Fruit fly (Drosophila melanogaster): ENCODE results near the gene CG44869.

Gene CG44869

DNA sequence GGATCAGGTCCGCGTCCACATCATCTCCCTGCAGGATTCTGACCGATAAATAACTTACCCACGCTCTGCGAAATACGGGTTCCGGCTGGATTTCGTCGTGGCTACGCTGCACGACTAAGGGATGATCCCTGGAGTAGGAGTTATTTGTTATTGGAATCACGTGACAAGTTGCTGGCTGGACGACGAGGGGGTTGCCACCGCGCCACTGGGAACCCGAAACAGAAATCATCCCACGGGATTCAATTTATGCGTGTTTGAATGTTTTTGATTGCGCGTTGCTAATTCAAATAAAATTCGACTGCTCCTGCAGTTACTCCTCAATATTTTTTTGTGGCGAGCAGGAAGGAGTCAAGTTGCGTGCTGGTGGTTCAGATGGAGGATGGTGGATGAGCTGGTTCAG, 11.5 kb upstream of the CG44869 start:
- TF ChIP-seq psq (optimal IDR thresholded peaks at IDR 0.05) (no peak), ttk (optimal IDR thresholded peaks at IDR 0.05) (no peak), insv (optimal IDR thresholded peaks at IDR 0.05) (no peak), h (optimal IDR thresholded peaks at IDR 0.05) (no peak), Sin3A (optimal IDR thresholded peaks at IDR 0.05) (no peak), Myc (optimal IDR thresholded peaks at IDR 0.05) (no peak)

DNA sequence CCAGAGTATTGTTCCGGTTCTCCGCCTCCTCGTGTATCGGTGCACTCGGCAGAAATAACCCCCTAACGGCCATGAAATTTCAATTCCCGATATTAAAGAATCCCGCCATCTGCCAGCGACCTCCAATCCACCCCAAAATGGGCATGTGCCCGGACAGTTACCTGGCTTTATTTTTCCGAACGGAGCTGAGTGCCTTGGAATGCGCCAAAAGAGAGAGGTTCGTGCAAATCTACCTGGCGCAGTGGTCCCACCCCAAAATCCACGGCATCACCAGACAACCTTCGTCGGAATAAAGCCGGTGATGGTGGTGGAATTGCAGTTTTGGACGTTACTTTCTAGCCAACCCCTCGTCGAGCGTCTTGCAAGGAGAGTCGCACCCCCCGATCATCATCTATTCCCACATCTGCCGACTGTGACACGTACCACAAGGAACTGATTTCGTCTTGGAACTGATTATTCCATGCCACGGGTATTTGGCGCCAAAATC, 8.6 kb upstream of the CG44869 start:
- TF ChIP-seq Sin3A (optimal IDR thresholded peaks at IDR 0.05) (no peak), insv (optimal IDR thresholded peaks at IDR 0.05) (no peak), Myc (optimal IDR thresholded peaks at IDR 0.05) (no peak), ttk (optimal IDR thresholded peaks at IDR 0.05) (no peak)

DNA sequence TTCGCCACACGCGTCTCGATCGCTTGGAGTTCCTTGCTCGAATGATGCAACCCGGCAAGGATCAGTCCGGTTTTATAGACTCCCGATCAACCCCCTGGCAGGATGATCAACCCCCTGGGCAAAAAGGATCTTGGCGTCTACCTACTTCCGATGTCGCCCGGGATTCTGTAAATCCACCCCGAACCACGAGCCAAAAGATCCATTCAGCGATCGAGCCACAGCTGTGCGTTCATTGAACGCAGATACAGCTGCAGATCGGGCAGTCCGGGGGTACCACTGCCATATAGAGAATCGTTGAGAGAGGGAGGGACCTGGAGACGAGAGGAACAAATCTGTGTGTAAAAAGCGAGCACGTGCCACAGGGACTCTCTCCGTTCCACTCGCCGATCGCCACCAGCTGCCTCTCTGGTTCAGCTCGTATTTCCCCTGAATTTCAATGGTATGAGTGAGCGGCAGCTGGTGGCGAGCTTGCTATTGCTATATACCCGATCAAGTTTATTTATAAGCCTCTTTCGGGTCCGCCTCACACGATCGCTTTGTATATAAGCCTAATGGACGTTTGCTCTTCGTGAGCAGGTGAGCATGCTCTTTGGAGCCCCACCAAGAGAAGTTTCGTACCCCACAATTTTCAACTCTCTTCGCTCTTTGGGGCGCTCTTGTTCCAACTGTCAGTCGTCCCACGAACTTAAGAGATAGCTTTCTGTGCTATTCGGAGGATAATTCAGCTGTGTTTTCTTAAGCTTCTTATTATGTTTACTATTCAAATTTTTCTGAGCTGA, 7.6 kb upstream of the CG44869 start, which contains the start of gene wor:
TSS of gene wor (minus strand) at position 51 of the 779 bp plus-strand sequence.
- TF ChIP-seq Myc (optimal IDR thresholded peaks at IDR 0.05) = no peak
- TF ChIP-seq Sin3A (optimal IDR thresholded peaks at IDR 0.05) = no peak
- TF ChIP-seq h (optimal IDR thresholded peaks at IDR 0.05) = no peak
- no peak for TF ChIP-seq psq (optimal IDR thresholded peaks at IDR 0.05)
- TF ChIP-seq ttk (optimal IDR thresholded peaks at IDR 0.05) = no peak
- TF ChIP-seq insv (optimal IDR thresholded peaks at IDR 0.05) = no peak

DNA sequence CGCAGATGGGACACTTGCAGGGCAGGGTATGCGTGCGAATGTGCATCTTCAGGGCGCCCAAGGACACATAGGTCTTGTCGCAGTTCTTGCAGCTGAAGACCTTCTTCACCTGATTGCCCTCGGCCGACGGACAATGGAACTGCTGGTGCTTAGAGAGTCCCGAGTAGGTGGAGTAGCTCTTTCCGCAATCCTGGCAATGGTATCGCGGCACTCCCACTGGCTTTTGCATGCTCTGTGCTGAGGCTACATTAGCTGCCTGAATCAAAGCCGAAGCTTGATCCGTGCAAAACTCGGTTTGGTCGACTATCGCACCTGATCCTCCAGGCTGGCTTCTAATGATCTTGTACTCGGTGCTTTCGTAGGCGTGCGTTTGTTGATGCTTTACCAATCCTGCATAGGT, 6.0 kb upstream of the CG44869 start:
- no peak for TF ChIP-seq Sin3A (optimal IDR thresholded peaks at IDR 0.05)
- TF ChIP-seq ttk (optimal IDR thresholded peaks at IDR 0.05) = no peak
- no peak for TF ChIP-seq h (optimal IDR thresholded peaks at IDR 0.05)
- no peak for TF ChIP-seq Myc (optimal IDR thresholded peaks at IDR 0.05)
- TF ChIP-seq psq (optimal IDR thresholded peaks at IDR 0.05) = no peak
- TF ChIP-seq insv (optimal IDR thresholded peaks at IDR 0.05) = no peak

DNA sequence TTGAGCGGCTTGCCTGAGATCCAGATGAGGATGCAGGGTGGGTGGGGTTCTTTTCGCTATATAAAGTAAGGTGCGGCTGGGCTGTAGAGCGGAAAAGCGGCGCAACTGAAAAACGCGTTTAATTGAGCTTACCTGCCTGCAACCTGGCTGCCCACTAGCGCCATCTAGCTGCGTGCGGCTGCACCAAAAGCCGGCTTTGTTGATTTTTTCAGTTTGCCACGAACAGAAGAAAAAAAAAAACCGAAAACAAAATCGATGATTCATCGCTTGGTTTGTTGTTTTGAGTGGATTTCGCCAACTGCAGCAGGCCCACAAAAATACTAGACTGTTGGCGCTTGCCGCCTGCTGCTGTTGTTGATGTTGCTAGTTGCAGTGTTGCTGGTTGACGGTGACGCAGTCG, 4.3 kb upstream of the CG44869 start:
- TF ChIP-seq Myc (optimal IDR thresholded peaks at IDR 0.05) (no peak), h (optimal IDR thresholded peaks at IDR 0.05) (no peak), insv (optimal IDR thresholded peaks at IDR 0.05) (no peak), psq (optimal IDR thresholded peaks at IDR 0.05) (no peak)

DNA sequence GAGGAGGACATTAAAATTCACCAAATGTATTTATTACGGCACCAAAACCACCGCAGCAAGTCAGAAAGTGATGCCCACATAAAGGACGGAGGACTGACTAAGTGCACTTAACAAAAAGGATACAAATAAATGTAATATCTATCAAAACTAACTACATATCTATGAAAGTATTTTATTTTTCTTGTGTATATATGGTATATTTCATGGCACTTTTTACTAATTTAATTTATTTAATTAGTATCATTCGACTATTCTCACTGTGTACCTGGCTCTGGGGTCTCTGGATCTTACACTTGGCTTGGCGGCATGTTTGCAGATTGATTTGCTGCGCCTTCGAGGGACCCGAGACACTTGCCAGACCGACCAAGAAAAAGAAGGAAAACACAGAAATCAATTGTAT, 4.1 kb downstream of the CG44869 start:
- no peak for TF ChIP-seq h (optimal IDR thresholded peaks at IDR 0.05)
- no peak for TF ChIP-seq psq (optimal IDR thresholded peaks at IDR 0.05)
- TF ChIP-seq Myc (optimal IDR thresholded peaks at IDR 0.05) = no peak
- TF ChIP-seq Sin3A (optimal IDR thresholded peaks at IDR 0.05) = no peak
- TF ChIP-seq ttk (optimal IDR thresholded peaks at IDR 0.05) = no peak
- no peak for TF ChIP-seq insv (optimal IDR thresholded peaks at IDR 0.05)

DNA sequence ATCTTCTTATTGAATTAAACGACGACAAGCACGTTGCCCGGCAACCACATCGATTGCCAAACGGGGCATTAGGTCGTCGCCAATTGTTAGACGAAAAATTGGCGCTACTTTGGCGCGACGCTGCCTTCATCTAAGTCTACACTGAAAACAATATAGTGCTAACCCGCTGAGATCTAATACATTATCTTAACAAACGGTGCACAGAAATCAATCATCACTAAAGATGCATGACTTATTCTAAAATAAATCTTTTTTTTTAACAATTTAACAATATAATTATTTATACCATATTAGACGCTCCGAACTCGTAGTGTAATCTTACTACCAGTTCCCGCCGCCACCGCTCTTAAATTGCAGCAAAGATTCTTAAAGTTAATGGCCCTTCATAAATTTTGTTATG, 6.3 kb downstream of the CG44869 start:
- no peak for TF ChIP-seq ttk (optimal IDR thresholded peaks at IDR 0.05)
- no peak for TF ChIP-seq psq (optimal IDR thresholded peaks at IDR 0.05)
- no peak for TF ChIP-seq Sin3A (optimal IDR thresholded peaks at IDR 0.05)
- no peak for TF ChIP-seq h (optimal IDR thresholded peaks at IDR 0.05)
- TF ChIP-seq Myc (optimal IDR thresholded peaks at IDR 0.05) = no peak
- TF ChIP-seq insv (optimal IDR thresholded peaks at IDR 0.05) = no peak

DNA sequence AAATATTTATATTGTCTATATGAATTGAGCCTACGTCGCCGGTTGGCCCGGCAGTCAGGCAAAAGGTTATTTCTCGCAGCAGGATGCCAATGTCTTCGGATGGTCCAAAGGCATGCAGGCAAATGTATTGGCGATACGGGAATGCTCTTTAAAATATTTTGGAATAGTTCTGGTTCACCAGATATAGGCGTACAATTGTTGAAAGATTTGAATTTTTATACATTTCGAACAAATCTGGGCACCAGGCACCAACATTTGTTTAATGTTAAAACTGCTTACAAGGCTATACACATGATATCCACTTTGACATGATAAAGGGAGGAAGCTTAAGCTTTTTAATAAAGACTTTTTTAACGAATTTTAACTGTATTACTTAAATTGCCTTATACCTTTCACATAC, 7.9 kb downstream of the CG44869 start:
- no peak for TF ChIP-seq Sin3A (optimal IDR thresholded peaks at IDR 0.05)
- no peak for TF ChIP-seq ttk (optimal IDR thresholded peaks at IDR 0.05)
- no peak for TF ChIP-seq psq (optimal IDR thresholded peaks at IDR 0.05)
- TF ChIP-seq Myc (optimal IDR thresholded peaks at IDR 0.05) = no peak
- TF ChIP-seq h (optimal IDR thresholded peaks at IDR 0.05) = no peak
- TF ChIP-seq insv (optimal IDR thresholded peaks at IDR 0.05) = no peak

DNA sequence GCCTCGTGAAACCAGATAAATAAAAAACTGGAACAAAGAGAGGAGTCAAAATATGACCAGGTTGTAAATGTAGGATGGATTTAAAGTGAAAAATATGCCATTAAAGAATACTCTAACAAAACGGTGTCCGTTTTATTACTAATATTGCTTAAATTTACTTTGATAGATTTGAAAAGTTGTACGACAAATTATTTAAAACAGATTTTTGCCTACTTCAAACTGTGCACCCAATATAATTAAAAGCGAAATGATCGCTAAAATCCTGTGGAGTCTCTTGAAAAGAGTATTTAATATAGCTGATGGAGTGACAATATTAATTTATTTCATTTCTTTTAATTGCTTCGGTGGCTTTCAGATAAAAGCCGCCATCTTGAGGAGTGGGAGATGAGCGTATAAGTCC, 9.1 kb downstream of the CG44869 start:
- no peak for TF ChIP-seq h (optimal IDR thresholded peaks at IDR 0.05)
- TF ChIP-seq Sin3A (optimal IDR thresholded peaks at IDR 0.05) = no peak
- TF ChIP-seq Myc (optimal IDR thresholded peaks at IDR 0.05) = no peak
- TF ChIP-seq ttk (optimal IDR thresholded peaks at IDR 0.05) = no peak
- TF ChIP-seq psq (optimal IDR thresholded peaks at IDR 0.05) = no peak
- no peak for TF ChIP-seq insv (optimal IDR thresholded peaks at IDR 0.05)

DNA sequence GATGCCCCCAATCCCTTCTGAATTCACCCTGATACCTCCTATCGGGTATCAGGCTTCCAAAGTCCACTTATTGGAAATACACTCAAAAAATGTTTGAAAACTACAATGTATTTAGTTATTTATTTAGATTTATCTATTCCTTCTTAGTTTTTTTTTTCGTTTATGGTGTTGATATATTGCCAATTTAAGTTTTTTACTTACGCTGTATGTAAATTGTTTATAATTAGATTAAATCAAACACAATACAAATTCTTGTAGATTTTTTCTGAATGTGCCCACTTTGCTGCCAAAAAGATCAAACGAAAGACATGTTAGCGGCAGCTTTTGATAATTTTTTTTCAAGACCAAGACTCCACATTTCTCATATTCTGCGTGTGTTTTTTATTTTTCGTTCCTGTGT, 10.6 kb downstream of the CG44869 start:
- TF ChIP-seq insv (optimal IDR thresholded peaks at IDR 0.05) (no peak), Sin3A (optimal IDR thresholded peaks at IDR 0.05) (no peak), Myc (optimal IDR thresholded peaks at IDR 0.05) (no peak), psq (optimal IDR thresholded peaks at IDR 0.05) (no peak), ttk (optimal IDR thresholded peaks at IDR 0.05) (no peak), h (optimal IDR thresholded peaks at IDR 0.05) (no peak)

DNA sequence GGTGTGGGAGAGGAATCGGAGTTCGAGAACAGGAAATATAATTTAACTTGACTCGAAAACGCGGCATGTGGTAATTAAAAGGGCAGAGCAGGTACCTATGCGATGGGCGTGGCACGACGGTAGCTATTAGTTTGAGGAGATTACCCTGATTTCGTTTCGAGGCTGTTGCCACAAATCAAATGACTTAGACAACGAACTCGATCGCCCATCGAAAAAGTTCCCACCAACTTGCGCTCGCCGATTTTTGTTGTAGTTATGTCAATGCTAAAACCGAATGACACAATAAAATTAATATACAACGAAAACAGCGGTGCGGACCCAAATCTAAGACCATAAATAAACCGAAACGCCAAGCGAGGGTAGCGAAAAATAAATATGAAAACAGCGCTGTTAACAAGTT, 11.1 kb downstream of the CG44869 start:
- TF ChIP-seq insv (optimal IDR thresholded peaks at IDR 0.05) (no peak), Sin3A (optimal IDR thresholded peaks at IDR 0.05) (no peak), ttk (optimal IDR thresholded peaks at IDR 0.05) (no peak), psq (optimal IDR thresholded peaks at IDR 0.05) (no peak), Myc (optimal IDR thresholded peaks at IDR 0.05) (no peak), h (optimal IDR thresholded peaks at IDR 0.05) (no peak)

DNA sequence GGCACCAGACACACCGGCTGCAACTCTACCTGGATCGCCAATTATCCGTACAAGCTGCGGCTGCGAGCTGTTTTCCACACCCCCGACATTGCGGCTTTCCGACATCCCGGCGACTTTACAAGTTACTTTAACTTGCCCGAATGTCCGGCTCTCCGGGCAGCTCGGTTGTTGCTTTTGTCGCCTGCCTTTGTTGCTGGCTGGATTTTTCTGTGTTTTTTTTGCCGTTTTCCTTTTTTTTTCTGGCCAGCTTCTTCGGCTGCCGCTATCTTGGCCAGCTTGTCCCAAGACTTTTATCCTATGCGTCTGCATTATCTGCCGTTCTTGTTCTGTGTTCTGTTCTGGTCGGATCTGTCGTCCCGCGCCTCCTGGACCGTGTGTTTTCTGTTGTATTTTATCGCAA, 12.2 kb downstream of the CG44869 start:
- TF ChIP-seq insv (optimal IDR thresholded peaks at IDR 0.05) = no peak
- no peak for TF ChIP-seq h (optimal IDR thresholded peaks at IDR 0.05)
- no peak for TF ChIP-seq ttk (optimal IDR thresholded peaks at IDR 0.05)
- TF ChIP-seq Sin3A (optimal IDR thresholded peaks at IDR 0.05) = no peak
- no peak for TF ChIP-seq Myc (optimal IDR thresholded peaks at IDR 0.05)
- TF ChIP-seq psq (optimal IDR thresholded peaks at IDR 0.05) = no peak

DNA sequence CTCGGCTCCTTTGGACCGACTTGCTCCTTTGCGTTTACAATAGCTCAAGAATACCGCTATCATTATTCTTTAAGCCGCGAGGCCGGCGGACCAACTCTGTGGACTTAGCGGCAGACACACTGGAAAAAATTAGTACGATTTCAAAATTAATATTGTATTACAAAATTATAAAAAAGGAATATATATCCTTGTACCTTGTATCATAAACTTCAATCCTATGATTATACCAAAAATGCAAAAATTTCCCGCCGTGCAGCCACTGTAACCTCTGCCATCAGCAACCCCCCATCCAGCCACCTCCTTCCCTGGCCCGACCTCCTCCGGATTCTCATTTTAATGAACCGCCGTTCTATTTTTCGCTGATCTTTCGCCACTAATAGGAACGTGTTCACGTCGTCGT, 13.6 kb downstream of the CG44869 start:
- TF ChIP-seq ttk (optimal IDR thresholded peaks at IDR 0.05) (no peak), Sin3A (optimal IDR thresholded peaks at IDR 0.05) (no peak), Myc (optimal IDR thresholded peaks at IDR 0.05) (no peak)
